Worm (Caenorhabditis elegans) whole organism, young adult: ENCODE results near the gene F25B5.5.

Experiments used
- ZK185.1 ChIP-seq: sonication (generic microtip); optimal IDR thresholded peaks from 2 replicates; lab custom pipeline; 2016; ENCODE audit warnings: mild to moderate bottlenecking, missing genetic modification characterization, missing compliant biosample characterization; ENCODE audit not compliant: poor library complexity, severe bottlenecking
- lin-35 ChIP-seq, 3 experiments: fragments of 150-350 bp in 2 of 3; sonication (generic microtip) in 1 of 3; optimal IDR thresholded peaks; 2 replicates each; lab custom pipeline; 2014 to 2018; ENCODE audit warnings: missing biosample characterization in 3 of 3, missing genetic modification characterization in 3 of 3, missing genetic modification reagents in 3 of 3
- nhr-27 ChIP-seq: fragments of 200-800 bp; sonication (Bioruptor generic); optimal IDR thresholded peaks from 2 replicates; lab custom pipeline; 2018; ENCODE audit warnings: mild to moderate bottlenecking, missing genetic modification characterization, moderate library complexity, missing compliant biosample characterization
- pha-4 ChIP-seq: fragments of 150-350 bp; sonication (generic microtip); optimal IDR thresholded peaks from 2 replicates; lab custom pipeline; 2014; ENCODE audit warnings: missing biosample characterization, missing genetic modification reagents, missing genetic modification characterization
- ztf-22 ChIP-seq: fragments of 200-800 bp; sonication (Bioruptor generic); optimal IDR thresholded peaks from 2 replicates; lab custom pipeline; 2018; ENCODE audit warnings: mild to moderate bottlenecking, missing genetic modification characterization, moderate library complexity, missing compliant biosample characterization

ce11 chrIII:5948162-5948933 lies 2.4 kb upstream of the F25B5.5 start, which contains the start of the genes F25B5.6 and F25B5.3:
- TF ChIP-seq nhr-27 (no peak), pha-4 (tag; lab: Kevin White, UChicago) (no peak), lin-35 (GFP tag; optimal IDR thresholded peaks at IDR 0.05; lab: Kevin White, UChicago) (no peak), ztf-22 (GFP tag; lab: Kevin White, UChicago) (no peak), ZK185.1 (tag; lab: Kevin White, UChicago) (no peak)
